Worm (Caenorhabditis elegans) whole organism, L4/young adult: ENCODE measurements around the gene str-102.

Experiments
- W03F9.2 ChIP-seq: fragments of 150-350 bp; optimal IDR thresholded peaks from 2 replicates; lab custom pipeline; 2014; ENCODE audit warnings: missing biosample characterization, missing genetic modification characterization
- dao-5 ChIP-seq: sonication (generic microtip); optimal IDR thresholded peaks from 2 replicates; lab custom pipeline; 2016; ENCODE audit warnings: missing genotype, missing genetic modification characterization, moderate library complexity, missing compliant biosample characterization
- him-1 ChIP-seq: sonication (generic microtip); optimal IDR thresholded peaks from 2 replicates; lab custom pipeline; 2016; ENCODE audit warnings: missing genotype, missing genetic modification reagents, missing genetic modification characterization, missing compliant biosample characterization

ce11 chrV:15347292-15347691 lies 37.5 kb upstream of the str-102 start, which contains the start of gene C29F3.3:
- TF ChIP-seq him-1 (tag; lab: Kevin White, UChicago) (no peak), dao-5 (tag; lab: Kevin White, UChicago) (no peak), W03F9.2 (tag; lab: Kevin White, UChicago) (no peak)
